Fruit fly (Drosophila melanogaster) whole organism, wandering third instar larva: Measurements from ENCODE around the gene CG42591.

Experiments
- CG32264 ChIP-seq: fragments of 200-800 bp; sonication (Bioruptor generic); optimal IDR thresholded peaks from 2 replicates; lab custom pipeline; 2016; ENCODE audit warnings: missing biosample characterization, missing genetic modification characterization
- CG9705 ChIP-seq: fragments of 200-800 bp; sonication (Bioruptor generic); optimal IDR thresholded peaks from 2 replicates; lab custom pipeline; 2018; ENCODE audit warnings: missing biosample characterization, mild to moderate bottlenecking, missing genetic modification characterization
- CrebA ChIP-seq: fragments of 200-800 bp; sonication (Bioruptor generic); optimal IDR thresholded peaks from 2 replicates; lab custom pipeline; 2016; ENCODE audit warnings: missing biosample characterization, mild to moderate bottlenecking, missing genetic modification characterization, borderline replicate concordance
- Dfd ChIP-seq: fragments of >200 bp; optimal IDR thresholded peaks from 2 replicates; lab custom pipeline; 2017; ENCODE audit warnings: missing biosample characterization, missing genetic modification characterization
- GATAd ChIP-seq: sonication (Bioruptor generic); optimal IDR thresholded peaks from 2 replicates; lab custom pipeline; 2016; ENCODE audit warnings: missing biosample characterization, missing genetic modification characterization
- HLH106 ChIP-seq: fragments of 200-800 bp; optimal IDR thresholded peaks from 3 replicates; lab custom pipeline; 2019; ENCODE audit warnings: missing biosample characterization, mild to moderate bottlenecking, missing genetic modification characterization, moderate library complexity
- Hnf4 ChIP-seq: fragments of 200-800 bp; sonication (Bioruptor generic); optimal IDR thresholded peaks from 2 replicates; lab custom pipeline; 2016; ENCODE audit warnings: missing biosample characterization, mild to moderate bottlenecking, missing genetic modification characterization
- Jra ChIP-seq: sonication (Bioruptor generic); optimal IDR thresholded peaks from 2 replicates; lab custom pipeline; 2016; ENCODE audit warnings: missing biosample characterization, missing genetic modification characterization
- Mio ChIP-seq: sonication (Bioruptor generic); optimal IDR thresholded peaks from 2 replicates; lab custom pipeline; 2016; ENCODE audit warnings: missing biosample characterization, missing genetic modification characterization
- Myc ChIP-seq: fragments of >200 bp; optimal IDR thresholded peaks from 2 replicates; lab custom pipeline; 2017
- OdsH ChIP-seq: fragments of 200-800 bp; sonication (Bioruptor generic); optimal IDR thresholded peaks from 2 replicates; lab custom pipeline; 2016; ENCODE audit warnings: missing biosample characterization, mild to moderate bottlenecking, missing genetic modification characterization
- Sp1 ChIP-seq: fragments of 200-800 bp; sonication (Bioruptor generic); optimal IDR thresholded peaks from 3 replicates; lab custom pipeline; 2019; ENCODE audit warnings: missing biosample characterization, mild to moderate bottlenecking, missing genetic modification characterization, moderate library complexity
- Vsx2 ChIP-seq: fragments of 200-300, 225-300 bp; sonication (Bioruptor generic); optimal IDR thresholded peaks from 2 replicates; lab custom pipeline; 2018; ENCODE audit warnings: missing biosample characterization, missing genetic modification characterization; ENCODE audit not compliant: partially characterized antibody
- br ChIP-seq: fragments of 200-800 bp; sonication (Bioruptor generic); optimal IDR thresholded peaks from 2 replicates; lab custom pipeline; 2016; ENCODE audit warnings: missing biosample characterization, missing genetic modification characterization
- brk ChIP-seq: fragments of 200-800 bp; sonication (Bioruptor generic); optimal IDR thresholded peaks from 2 replicates; lab custom pipeline; 2016; ENCODE audit warnings: missing biosample characterization, mild to moderate bottlenecking, missing genetic modification characterization
- dmrt93B ChIP-seq: fragments of 200-800 bp; sonication (Bioruptor generic); optimal IDR thresholded peaks from 2 replicates; lab custom pipeline; 2018; ENCODE audit warnings: missing biosample characterization, mild to moderate bottlenecking, missing genetic modification characterization
- dsf ChIP-seq: sonication (Bioruptor generic); optimal IDR thresholded peaks from 2 replicates; lab custom pipeline; 2016; ENCODE audit warnings: missing biosample characterization, missing genetic modification characterization, borderline replicate concordance
- foxo ChIP-seq, 2 experiments: fragments of 200-800 bp; sonication (Bioruptor generic); optimal IDR thresholded peaks; 2 replicates in 1 of 2; 3 replicates in 1 of 2; lab custom pipeline; 2016 to 2017; ENCODE audit warnings: missing biosample characterization in 2 of 2, missing genetic modification characterization in 2 of 2
- fru ChIP-seq: fragments of 200-800 bp; sonication (Bioruptor generic); optimal IDR thresholded peaks from 3 replicates; lab custom pipeline; 2016; ENCODE audit warnings: missing biosample characterization, mild to moderate bottlenecking, missing genetic modification characterization
- h ChIP-seq: fragments of 200-800 bp; sonication (Bioruptor generic); optimal IDR thresholded peaks from 3 replicates; lab custom pipeline; 2016; ENCODE audit warnings: missing biosample characterization, mild to moderate bottlenecking, missing genetic modification characterization
- jim ChIP-seq: fragments of 175-275, 200-325 bp; sonication (Bioruptor generic); optimal IDR thresholded peaks from 2 replicates; lab custom pipeline; 2016; ENCODE audit warnings: missing biosample characterization, mild to moderate bottlenecking, missing genetic modification characterization
- lola ChIP-seq: fragments of >200 bp; optimal IDR thresholded peaks from 2 replicates; lab custom pipeline; 2017; ENCODE audit warnings: missing biosample characterization, missing genetic modification characterization
- pan ChIP-seq: fragments of >200 bp; optimal IDR thresholded peaks from 2 replicates; lab custom pipeline; 2017
- psq ChIP-seq: fragments of 200-800 bp; sonication (Bioruptor generic); optimal IDR thresholded peaks from 3 replicates; lab custom pipeline; 2017; ENCODE audit warnings: missing biosample characterization, mild to moderate bottlenecking, missing genetic modification characterization, moderate library complexity
- rgr ChIP-seq: fragments of 200-800 bp; sonication (Bioruptor generic); optimal IDR thresholded peaks from 3 replicates; lab custom pipeline; 2016; ENCODE audit warnings: missing biosample characterization, mild to moderate bottlenecking, missing genetic modification characterization
- sage ChIP-seq: fragments of 200-800 bp; sonication (Bioruptor generic); optimal IDR thresholded peaks from 2 replicates; lab custom pipeline; 2016; ENCODE audit warnings: missing biosample characterization, mild to moderate bottlenecking, missing genetic modification characterization
- tai ChIP-seq: sonication (Bioruptor generic); optimal IDR thresholded peaks from 2 replicates; lab custom pipeline; 2016; ENCODE audit warnings: missing biosample characterization, missing genetic modification characterization
- usp ChIP-seq: fragments of >200 bp; optimal IDR thresholded peaks from 2 replicates; lab custom pipeline; 2017; ENCODE audit warnings: missing biosample characterization, missing genetic modification characterization

The CG42591 gene

dm6 chr3L:8033776-8034175 lies 36.0 kb downstream of the CG42591 start:
- TF ChIP-seq Sp1 (no peak), dmrt93B (GFP tag; lab: Kevin White, UChicago) (no peak), Vsx2 (GFP tag; lab: Kevin White, UChicago) (no peak), usp (no peak), CG9705 (no peak), brk (GFP tag; lab: Kevin White, UChicago) (no peak), CG32264 (GFP tag; lab: Kevin White, UChicago) (no peak), HLH106 (no peak), Hnf4 (GFP tag; lab: Kevin White, UChicago) (no peak), Jra (GFP tag; lab: Kevin White, UChicago) (no peak), Myc (lab: Kevin White, UChicago) (no peak), dsf (GFP tag; lab: Kevin White, UChicago) (no peak), foxo (GFP tag; optimal IDR thresholded peaks at IDR 0.05; lab: Kevin White, UChicago) (no peak), fru (GFP tag; lab: Kevin White, UChicago) (no peak), br (GFP tag; lab: Kevin White, UChicago) (no peak), sage (no peak), pan (lab: Kevin White, UChicago) (no peak), h (GFP tag; lab: Kevin White, UChicago) (no peak), rgr (GFP tag; lab: Kevin White, UChicago) (no peak), GATAd (GFP tag; lab: Kevin White, UChicago) (no peak)

dm6 chr3L:8033088-8033487 lies 36.7 kb downstream of the CG42591 start:
- TF ChIP-seq tai (GFP tag; lab: Kevin White, UChicago) (no peak), Dfd (GFP tag; lab: Kevin White, UChicago) (no peak), HLH106 (no peak), Myc (lab: Kevin White, UChicago) (no peak), GATAd (GFP tag; lab: Kevin White, UChicago) (no peak), foxo (GFP tag; optimal IDR thresholded peaks at IDR 0.05; lab: Kevin White, UChicago) (no peak), lola (GFP tag; lab: Kevin White, UChicago) (no peak), psq (GFP tag; lab: Kevin White, UChicago) (no peak), jim (GFP tag; lab: Kevin White, UChicago) (no peak), OdsH (no peak), Mio (GFP tag; lab: Kevin White, UChicago) (no peak), dsf (GFP tag; lab: Kevin White, UChicago) (no peak)

dm6 chr3L:8031461-8031860 lies 38.3 kb downstream of the CG42591 start:
- TF ChIP-seq Dfd (GFP tag; lab: Kevin White, UChicago) (peak; percentile 67), dsf (GFP tag; lab: Kevin White, UChicago) (no peak), sage (no peak), Hnf4 (GFP tag; lab: Kevin White, UChicago) (no peak), CrebA (GFP tag; lab: Kevin White, UChicago) (no peak), Sp1 (no peak), usp (no peak), brk (GFP tag; lab: Kevin White, UChicago) (no peak)

- TF ChIP-seq h (GFP tag; lab: Kevin White, UChicago): peak; percentile 2
- no peak for TF ChIP-seq sage
- no peak for TF ChIP-seq tai (GFP tag; lab: Kevin White, UChicago)
- TF ChIP-seq GATAd (GFP tag; lab: Kevin White, UChicago): no peak
These were observed 40.5 kb downstream of the CG42591 start for dm6 chr3L:8029194-8029747.

dm6 chr3L:8028493-8029193 lies 41.1 kb downstream of the CG42591 start:
- TF ChIP-seq rgr (GFP tag; lab: Kevin White, UChicago): no peak
- TF ChIP-seq, all 38 proteins: peak for 0
